Worm (Caenorhabditis elegans) whole organism, L3 larva: ENCODE results near the gene mrps-12.
"Not testable (repeated sequence)": the region's sequence is repeated elsewhere in the genome, so short reads cannot be mapped to it uniquely, and the experiment has no call there.

ENCODE experiments used
- ceh-16 ChIP-seq: sonication (generic microtip); optimal IDR thresholded peaks from 2 replicates; lab custom pipeline; 2017; ENCODE audit warnings: missing biosample characterization, missing genetic modification characterization
- ceh-28 ChIP-seq: fragments of 150-350 bp; optimal IDR thresholded peaks from 2 replicates; lab custom pipeline; 2014; ENCODE audit warnings: missing biosample characterization, missing genetic modification reagents, missing genetic modification characterization
- ceh-82 ChIP-seq: fragments of 150-350 bp; optimal IDR thresholded peaks from 2 replicates; lab custom pipeline; 2014; ENCODE audit warnings: missing biosample characterization, missing genetic modification characterization
- fos-1 ChIP-seq: fragments of 150-350 bp; optimal IDR thresholded peaks from 2 replicates; lab custom pipeline; 2014; ENCODE audit warnings: missing biosample characterization, missing genetic modification characterization
- lin-15B ChIP-seq: fragments of 150-350 bp; optimal IDR thresholded peaks from 2 replicates; lab custom pipeline; 2014; ENCODE audit warnings: missing biosample characterization, missing genetic modification characterization
- mdl-1 ChIP-seq: fragments of 150-350 bp; optimal IDR thresholded peaks from 2 replicates; lab custom pipeline; 2014; ENCODE audit warnings: missing biosample characterization, missing genetic modification characterization
- nhr-11 ChIP-seq: fragments of 150-350 bp; optimal IDR thresholded peaks from 2 replicates; lab custom pipeline; 2014; ENCODE audit warnings: missing biosample characterization, missing genetic modification characterization
- nhr-237 ChIP-seq: fragments of 150-350 bp; optimal IDR thresholded peaks from 2 replicates; lab custom pipeline; 2014; ENCODE audit warnings: missing biosample characterization, missing genetic modification characterization
- nhr-77 ChIP-seq: fragments of 150-350 bp; optimal IDR thresholded peaks from 2 replicates; lab custom pipeline; 2014; ENCODE audit warnings: missing biosample characterization, missing genetic modification characterization
- pha-4 ChIP-seq: fragments of 150-350 bp; optimal IDR thresholded peaks from 2 replicates; lab custom pipeline; 2014; ENCODE audit warnings: missing biosample characterization, missing genetic modification reagents, missing genetic modification characterization
- snpc-4 ChIP-seq: fragments of 150-350 bp; optimal IDR thresholded peaks from 2 replicates; lab custom pipeline; 2014; ENCODE audit warnings: missing biosample characterization, missing genetic modification characterization
- unc-62 ChIP-seq: fragments of 150-350 bp; sonication (generic microtip); optimal IDR thresholded peaks from 4 replicates; lab custom pipeline; 2014; ENCODE audit warnings: missing biosample characterization, missing genetic modification reagents, missing genetic modification characterization
- ztf-4 ChIP-seq: fragments of 150-350 bp; optimal IDR thresholded peaks from 2 replicates; lab custom pipeline; 2014; ENCODE audit warnings: missing biosample characterization, missing genetic modification characterization

ce11 chrV:20803464-20803863, 34.4 kb upstream of the mrps-12 start:
- TF ChIP-seq nhr-11; fos-1 (tag; lab: Kevin White, UChicago); lin-15B; nhr-237 (tag; lab: Kevin White, UChicago); ztf-4 (tag; lab: Kevin White, UChicago); ceh-16 (tag; lab: Kevin White, UChicago); ceh-82 (tag; lab: Kevin White, UChicago); nhr-77 (tag; lab: Kevin White, UChicago); pha-4 (tag; lab: Kevin White, UChicago); unc-62 (GFP tag; lab: Kevin White, UChicago); mdl-1 (tag; lab: Kevin White, UChicago); ceh-28 (tag; lab: Kevin White, UChicago): not testable (repeated sequence)
- peak; percentile 73 for TF ChIP-seq snpc-4 (tag; lab: Kevin White, UChicago)
